Fruit fly (Drosophila melanogaster) whole organism, wandering third instar larva: ENCODE measurements around the gene CG15475.

Experiments used
- Abd-B ChIP-seq: fragments of >200 bp; optimal IDR thresholded peaks from 2 replicates; lab custom pipeline; 2017; ENCODE audit warnings: missing biosample characterization, missing genetic modification characterization
- CG32264 ChIP-seq: fragments of 200-800 bp; sonication (Bioruptor generic); optimal IDR thresholded peaks from 2 replicates; lab custom pipeline; 2016; ENCODE audit warnings: missing biosample characterization, missing genetic modification characterization
- CG9705 ChIP-seq: fragments of 200-800 bp; sonication (Bioruptor generic); optimal IDR thresholded peaks from 2 replicates; lab custom pipeline; 2018; ENCODE audit warnings: missing biosample characterization, mild to moderate bottlenecking, missing genetic modification characterization
- CrebA ChIP-seq: fragments of 200-800 bp; sonication (Bioruptor generic); optimal IDR thresholded peaks from 2 replicates; lab custom pipeline; 2016; ENCODE audit warnings: missing biosample characterization, mild to moderate bottlenecking, missing genetic modification characterization, borderline replicate concordance
- Dif ChIP-seq: fragments of 200-275, 200-300 bp; sonication (Bioruptor generic); optimal IDR thresholded peaks from 2 replicates; lab custom pipeline; 2018; ENCODE audit warnings: missing biosample characterization, missing genetic modification characterization; ENCODE audit not compliant: partially characterized antibody
- GATAd ChIP-seq: sonication (Bioruptor generic); optimal IDR thresholded peaks from 2 replicates; lab custom pipeline; 2016; ENCODE audit warnings: missing biosample characterization, missing genetic modification characterization
- HLH106 ChIP-seq: fragments of 200-800 bp; optimal IDR thresholded peaks from 3 replicates; lab custom pipeline; 2019; ENCODE audit warnings: missing biosample characterization, mild to moderate bottlenecking, missing genetic modification characterization, moderate library complexity
- Hnf4 ChIP-seq: fragments of 200-800 bp; sonication (Bioruptor generic); optimal IDR thresholded peaks from 2 replicates; lab custom pipeline; 2016; ENCODE audit warnings: missing biosample characterization, mild to moderate bottlenecking, missing genetic modification characterization
- Hr83 ChIP-seq: fragments of 200-300 bp; sonication (Bioruptor generic); optimal IDR thresholded peaks from 2 replicates; lab custom pipeline; 2016; ENCODE audit warnings: missing biosample characterization, mild to moderate bottlenecking, missing genetic modification characterization, moderate library complexity; ENCODE audit not compliant: poor library complexity, severe bottlenecking
- Jra ChIP-seq: sonication (Bioruptor generic); optimal IDR thresholded peaks from 2 replicates; lab custom pipeline; 2016; ENCODE audit warnings: missing biosample characterization, missing genetic modification characterization
- Mio ChIP-seq: sonication (Bioruptor generic); optimal IDR thresholded peaks from 2 replicates; lab custom pipeline; 2016; ENCODE audit warnings: missing biosample characterization, missing genetic modification characterization
- Myc ChIP-seq: fragments of >200 bp; optimal IDR thresholded peaks from 2 replicates; lab custom pipeline; 2017
- OdsH ChIP-seq: fragments of 200-800 bp; sonication (Bioruptor generic); optimal IDR thresholded peaks from 2 replicates; lab custom pipeline; 2016; ENCODE audit warnings: missing biosample characterization, mild to moderate bottlenecking, missing genetic modification characterization
- Rel ChIP-seq, 2 experiments: fragments of 200-800 bp; sonication (Bioruptor generic) in 1 of 2; optimal IDR thresholded peaks; 2 replicates in 1 of 2; 3 replicates in 1 of 2; lab custom pipeline; 2016 to 2019; ENCODE audit warnings: mild to moderate bottlenecking in 2 of 2, missing biosample characterization in 2 of 2, missing genetic modification characterization in 2 of 2, moderate library complexity in 1 of 2
- Sp1 ChIP-seq: fragments of 200-800 bp; sonication (Bioruptor generic); optimal IDR thresholded peaks from 3 replicates; lab custom pipeline; 2019; ENCODE audit warnings: missing biosample characterization, mild to moderate bottlenecking, missing genetic modification characterization, moderate library complexity
- Vsx2 ChIP-seq: fragments of 200-300, 225-300 bp; sonication (Bioruptor generic); optimal IDR thresholded peaks from 2 replicates; lab custom pipeline; 2018; ENCODE audit warnings: missing biosample characterization, missing genetic modification characterization; ENCODE audit not compliant: partially characterized antibody
- br ChIP-seq: fragments of 200-800 bp; sonication (Bioruptor generic); optimal IDR thresholded peaks from 2 replicates; lab custom pipeline; 2016; ENCODE audit warnings: missing biosample characterization, missing genetic modification characterization
- brk ChIP-seq: fragments of 200-800 bp; sonication (Bioruptor generic); optimal IDR thresholded peaks from 2 replicates; lab custom pipeline; 2016; ENCODE audit warnings: missing biosample characterization, mild to moderate bottlenecking, missing genetic modification characterization
- dl ChIP-seq, 2 experiments: fragments of 175-275, 200-275 bp in 1 of 2; fragments of 200-275 bp in 1 of 2; sonication (Bioruptor generic); optimal IDR thresholded peaks; lab custom pipeline; 2018; ENCODE audit warnings: mild to moderate bottlenecking in 2 of 2, missing biosample characterization in 2 of 2, missing genetic modification characterization in 2 of 2, moderate library complexity in 2 of 2; ENCODE audit not compliant: partially characterized antibody in 2 of 2, insufficient read depth in 1 of 2
- dmrt93B ChIP-seq: fragments of 200-800 bp; sonication (Bioruptor generic); optimal IDR thresholded peaks from 2 replicates; lab custom pipeline; 2018; ENCODE audit warnings: missing biosample characterization, mild to moderate bottlenecking, missing genetic modification characterization
- dsf ChIP-seq: sonication (Bioruptor generic); optimal IDR thresholded peaks from 2 replicates; lab custom pipeline; 2016; ENCODE audit warnings: missing biosample characterization, missing genetic modification characterization, borderline replicate concordance
- ey ChIP-seq: fragments of 200-800 bp; sonication (Bioruptor generic); optimal IDR thresholded peaks from 2 replicates; lab custom pipeline; 2016; ENCODE audit warnings: missing biosample characterization, missing genetic modification characterization
- foxo ChIP-seq, 2 experiments: fragments of 200-800 bp; sonication (Bioruptor generic); optimal IDR thresholded peaks; 2 replicates in 1 of 2; 3 replicates in 1 of 2; lab custom pipeline; 2016 to 2017; ENCODE audit warnings: missing biosample characterization in 2 of 2, missing genetic modification characterization in 2 of 2
- fru ChIP-seq: fragments of 200-800 bp; sonication (Bioruptor generic); optimal IDR thresholded peaks from 3 replicates; lab custom pipeline; 2016; ENCODE audit warnings: missing biosample characterization, mild to moderate bottlenecking, missing genetic modification characterization
- h ChIP-seq: fragments of 200-800 bp; sonication (Bioruptor generic); optimal IDR thresholded peaks from 3 replicates; lab custom pipeline; 2016; ENCODE audit warnings: missing biosample characterization, mild to moderate bottlenecking, missing genetic modification characterization
- pan ChIP-seq: fragments of >200 bp; optimal IDR thresholded peaks from 2 replicates; lab custom pipeline; 2017
- psq ChIP-seq: fragments of 200-800 bp; sonication (Bioruptor generic); optimal IDR thresholded peaks from 3 replicates; lab custom pipeline; 2017; ENCODE audit warnings: missing biosample characterization, mild to moderate bottlenecking, missing genetic modification characterization, moderate library complexity
- rgr ChIP-seq: fragments of 200-800 bp; sonication (Bioruptor generic); optimal IDR thresholded peaks from 3 replicates; lab custom pipeline; 2016; ENCODE audit warnings: missing biosample characterization, mild to moderate bottlenecking, missing genetic modification characterization
- sage ChIP-seq: fragments of 200-800 bp; sonication (Bioruptor generic); optimal IDR thresholded peaks from 2 replicates; lab custom pipeline; 2016; ENCODE audit warnings: missing biosample characterization, mild to moderate bottlenecking, missing genetic modification characterization
- sv ChIP-seq: fragments of 200-800 bp; sonication (Bioruptor generic); optimal IDR thresholded peaks from 3 replicates; lab custom pipeline; 2016; ENCODE audit warnings: missing biosample characterization, missing genetic modification characterization
- tai ChIP-seq: sonication (Bioruptor generic); optimal IDR thresholded peaks from 2 replicates; lab custom pipeline; 2016; ENCODE audit warnings: missing biosample characterization, missing genetic modification characterization
- usp ChIP-seq: fragments of >200 bp; optimal IDR thresholded peaks from 2 replicates; lab custom pipeline; 2017; ENCODE audit warnings: missing biosample characterization, missing genetic modification characterization
- woc ChIP-seq: sonication (Bioruptor generic); optimal IDR thresholded peaks from 2 replicates; lab custom pipeline; 2016; ENCODE audit warnings: missing biosample characterization, mild to moderate bottlenecking, missing genetic modification characterization

The CG15475 gene

DNA sequence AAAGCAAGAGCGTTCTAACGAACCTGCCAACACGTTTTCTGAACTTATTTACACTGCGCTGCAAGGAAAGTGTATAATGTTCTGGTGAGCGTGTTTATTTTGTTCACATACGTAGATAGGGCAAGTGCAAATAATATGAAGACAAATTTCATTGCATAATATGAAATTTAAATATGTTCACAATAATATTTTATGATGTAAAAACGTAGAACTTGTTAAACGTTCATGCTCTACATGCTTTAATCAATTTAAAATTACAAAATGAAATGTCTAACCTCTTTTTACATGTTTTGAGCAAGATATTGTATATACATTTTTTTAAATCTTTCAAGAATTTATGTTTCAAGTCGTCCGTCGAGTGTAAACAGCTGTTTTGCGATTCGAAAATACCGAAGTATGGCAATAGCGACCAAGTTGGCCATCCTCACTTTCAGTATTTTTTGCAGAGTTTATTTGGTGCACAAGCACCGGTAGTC, 31.1 kb downstream of the CG15475 start, which contains the start of the genes phr6-4 and CG2608:
Gene phr6-4, minus strand, starts transcription at position 398 of the 476 bp plus-strand sequence.
Gene CG2608, plus strand, starts transcription at position 429 of the 476 bp plus-strand sequence.
- TF ChIP-seq Mio = peak; percentile 59
- peak; percentile 91 for TF ChIP-seq OdsH
- TF ChIP-seq Vsx2 (GFP tag; lab: Kevin White, UChicago) = no peak
- TF ChIP-seq sage = no peak
- TF ChIP-seq woc (GFP tag; lab: Kevin White, UChicago) = peak; percentile 80
- peak; percentile 87 for TF ChIP-seq br
- TF ChIP-seq brk = peak; percentile 92
- peak; percentile 94 for TF ChIP-seq Sp1 (GFP tag; lab: Kevin White, UChicago)
- TF ChIP-seq Abd-B (GFP tag; lab: Kevin White, UChicago) = no peak
- peak in 1 of 2 experiments; percentile 95 for TF ChIP-seq foxo (GFP tag; optimal IDR thresholded peaks at IDR 0.05; lab: Kevin White, UChicago)
- peak; percentile 15 for TF ChIP-seq Myc (lab: Kevin White, UChicago)
- peak; percentile 60 for TF ChIP-seq dsf (GFP tag; lab: Kevin White, UChicago)
- no peak for TF ChIP-seq Rel (GFP tag; optimal IDR thresholded peaks at IDR 0.05; lab: Kevin White, UChicago)
- peak; percentile 68 for TF ChIP-seq Rel (tag; optimal IDR thresholded peaks at IDR 0.05; lab: Kevin White, UChicago)
- peak; percentile 58 for TF ChIP-seq CG32264
- peak; percentile 88 for TF ChIP-seq ey (GFP tag; lab: Kevin White, UChicago)
- TF ChIP-seq Hnf4 (GFP tag; lab: Kevin White, UChicago) = peak; percentile 82
- TF ChIP-seq pan = no peak
- TF ChIP-seq psq (GFP tag; lab: Kevin White, UChicago) = peak; percentile 85
- TF ChIP-seq GATAd (GFP tag; lab: Kevin White, UChicago) = peak; percentile 53
- peak; percentile 95 for TF ChIP-seq HLH106
- peak; percentile 80 for TF ChIP-seq Jra
- TF ChIP-seq sv = peak; percentile 84
- peak; percentile 87 for TF ChIP-seq CG9705 (GFP tag; lab: Kevin White, UChicago)
- TF ChIP-seq fru (GFP tag; lab: Kevin White, UChicago) = peak; percentile 91
- peak; percentile 56 for TF ChIP-seq Hr83
- no peak for TF ChIP-seq tai (GFP tag; lab: Kevin White, UChicago)
- TF ChIP-seq h = peak; percentile 91
- TF ChIP-seq Dif (GFP tag; lab: Kevin White, UChicago) = no peak
- peak; percentile 93 for TF ChIP-seq rgr (GFP tag; lab: Kevin White, UChicago)
- no peak for TF ChIP-seq dl (GFP tag; optimal IDR thresholded peaks at IDR 0.05; lab: Kevin White, UChicago; ENCODE audit: insufficient read depth in 1 of 2, partially characterized antibody in 2 of 2)

DNA sequence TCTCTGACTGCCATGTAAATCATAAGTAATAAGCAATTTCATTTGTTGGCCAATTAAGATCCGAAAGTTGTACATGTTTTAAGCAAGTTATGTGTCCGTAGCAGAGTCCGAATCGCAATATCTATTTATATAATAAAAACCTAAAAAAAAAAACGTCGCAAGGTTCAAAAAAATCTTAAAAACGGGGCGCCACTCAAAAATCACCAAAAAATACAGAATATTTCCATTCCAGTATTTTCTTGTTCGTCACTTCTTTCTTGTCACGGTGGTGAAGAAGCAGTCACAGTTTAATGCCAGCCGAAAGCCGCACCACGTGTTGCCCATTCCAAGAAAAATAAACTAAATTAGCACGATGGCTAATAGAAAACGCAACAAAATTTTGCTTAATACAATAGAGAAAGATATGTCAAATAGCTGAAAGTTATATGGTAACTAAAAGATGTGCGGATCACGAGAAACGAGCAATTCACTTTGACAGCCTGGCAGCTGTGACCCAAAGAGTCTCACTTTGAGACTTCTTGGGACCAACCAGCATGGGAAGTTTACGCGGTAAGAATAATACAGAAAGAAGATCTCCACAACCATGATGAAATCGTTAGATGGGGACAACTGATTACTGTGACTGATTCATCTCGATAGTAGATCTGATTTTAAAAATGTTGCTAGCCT, 33.1 kb downstream of the CG15475 start:
- TF ChIP-seq Rel (GFP tag; optimal IDR thresholded peaks at IDR 0.05; lab: Kevin White, UChicago) (no peak), Rel (tag; optimal IDR thresholded peaks at IDR 0.05; lab: Kevin White, UChicago) (peak; percentile 89), CG9705 (GFP tag; lab: Kevin White, UChicago) (no peak), OdsH (no peak), h (peak; percentile 11), dmrt93B (GFP tag; lab: Kevin White, UChicago) (no peak), rgr (GFP tag; lab: Kevin White, UChicago) (peak; percentile 23), psq (GFP tag; lab: Kevin White, UChicago) (no peak), Vsx2 (GFP tag; lab: Kevin White, UChicago) (no peak), woc (GFP tag; lab: Kevin White, UChicago) (no peak), pan (no peak), Myc (lab: Kevin White, UChicago) (no peak), Jra (no peak), sv (no peak), Dif (GFP tag; lab: Kevin White, UChicago) (no peak), CG32264 (peak; percentile 6)

DNA sequence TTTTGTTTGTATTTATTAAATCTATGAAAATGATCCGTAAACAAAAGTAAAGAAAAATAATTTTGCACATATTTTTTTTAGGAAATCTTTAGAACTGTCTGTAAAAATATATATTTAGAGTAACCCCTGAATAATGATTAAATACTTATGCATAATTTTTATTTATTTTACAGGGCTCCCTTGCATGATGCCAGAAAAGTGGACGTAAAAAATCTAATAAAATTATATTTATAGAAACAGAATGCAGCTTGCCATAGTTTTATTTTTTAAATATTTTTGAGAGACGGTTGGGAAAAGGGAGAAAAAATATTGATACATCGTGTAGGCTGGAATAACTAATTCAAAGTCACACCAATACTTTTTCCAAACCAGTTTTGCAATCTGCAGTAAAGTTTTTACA, 34.3 kb downstream of the CG15475 start, which contains the start of gene CG18810:
Gene CG18810, plus strand, starts transcription at position 301 of the 400 bp plus-strand sequence.
- TF ChIP-seq usp (GFP tag; lab: Kevin White, UChicago) = no peak
- TF ChIP-seq CrebA (GFP tag; lab: Kevin White, UChicago) = no peak
- no peak for TF ChIP-seq OdsH
- TF ChIP-seq CG9705 (GFP tag; lab: Kevin White, UChicago) = no peak
- TF ChIP-seq Myc (lab: Kevin White, UChicago) = no peak
- TF ChIP-seq woc (GFP tag; lab: Kevin White, UChicago) = no peak
- no peak for TF ChIP-seq Hr83
- no peak for TF ChIP-seq rgr (GFP tag; lab: Kevin White, UChicago)
- no peak for TF ChIP-seq HLH106
- no peak for TF ChIP-seq br
